Worm (Caenorhabditis elegans): ENCODE measurements around the gene F44E7.9.

F44E7.9 gene

DNA sequence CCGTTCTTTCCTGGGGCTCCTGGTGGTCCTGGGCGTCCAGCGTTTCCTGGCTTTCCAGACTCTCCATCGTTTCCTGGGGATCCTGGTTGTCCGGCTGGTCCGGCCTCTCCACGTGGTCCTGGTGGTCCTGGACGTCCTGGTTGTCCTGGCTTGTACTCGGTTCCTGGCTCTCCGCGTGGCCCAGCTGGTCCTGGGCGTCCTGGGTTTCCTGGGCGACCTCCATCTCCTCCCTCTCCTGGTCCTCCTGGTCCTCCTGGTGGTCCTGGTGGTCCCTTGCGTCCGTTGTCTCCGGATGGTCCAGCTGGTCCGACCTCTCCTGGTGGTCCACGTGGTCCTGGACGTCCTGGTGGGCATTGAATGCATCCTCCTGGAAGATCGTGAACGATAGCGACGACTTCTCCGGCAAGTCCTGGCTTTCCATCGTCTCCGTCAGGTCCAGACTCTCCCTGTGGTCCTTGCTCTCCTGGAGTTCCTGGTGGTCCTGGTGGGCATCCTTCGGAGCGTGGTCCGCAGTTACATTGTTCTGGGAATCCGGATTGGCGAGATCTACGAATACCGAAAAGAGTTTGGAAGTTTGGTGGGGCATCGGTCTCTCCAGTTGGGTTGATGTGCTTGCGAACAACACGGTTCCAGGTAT is 45.1 kb downstream of the F44E7.9 start:
- TF ChIP-seq nhr-76 (tag; optimal IDR thresholded peaks at IDR 0.05) (no peak), zag-1 (tag; optimal IDR thresholded peaks at IDR 0.05) (no peak), lin-14 (GFP tag; optimal IDR thresholded peaks at IDR 0.05) (no peak), ceh-82 (tag; optimal IDR thresholded peaks at IDR 0.05) (no peak), nhr-12 (tag; optimal IDR thresholded peaks at IDR 0.05) (no peak)

- peak; percentile 33 for TF ChIP-seq nhr-85 (tag)
- TF ChIP-seq ets-5 (GFP tag; IDR thresholded peaks at IDR 0.05) = no peak
- no peak for TF ChIP-seq mdl-1 (tag; optimal IDR thresholded peaks at IDR 0.05)
- no peak for TF ChIP-seq efl-1 (optimal IDR thresholded peaks at IDR 0.05)
- TF ChIP-seq efl-1 (GFP tag; optimal IDR thresholded peaks at IDR 0.05 in 1 of 2) = peak in 1 of 2 experiments; percentile 70
Measured at ce11 chrV:5836616-5836982, 45.6 kb downstream of the F44E7.9 start, which contains the start of gene col-140. Gene col-140 (minus strand): TSS chrV:5836834.

- TF ChIP-seq C04F5.9 (tag; optimal IDR thresholded peaks at IDR 0.05) = no peak
- TF ChIP-seq tbx-2 (tag; optimal IDR thresholded peaks at IDR 0.05) = no peak
- TF ChIP-seq aly-2 (tag; optimal IDR thresholded peaks at IDR 0.05) = peak; percentile 30
- TF ChIP-seq lir-3 (tag; optimal IDR thresholded peaks at IDR 0.05; ENCODE audit: poor library complexity) = peak; percentile 24
- TF ChIP-seq ceh-90 (tag; optimal IDR thresholded peaks at IDR 0.05) = no peak
- no peak for TF ChIP-seq ztf-11 (tag; optimal IDR thresholded peaks at IDR 0.05)
- TF ChIP-seq nhr-71 (tag; optimal IDR thresholded peaks at IDR 0.05) = peak; percentile 27
- peak in 1 of 2 experiments; percentile 2 for TF ChIP-seq efl-1 (optimal IDR thresholded peaks at IDR 0.05)
- peak in 1 of 2 experiments; percentile 90 for TF ChIP-seq efl-1 (GFP tag; optimal IDR thresholded peaks at IDR 0.05 in 1 of 2)
- peak; percentile 9 for TF ChIP-seq elt-2 (tag; optimal IDR thresholded peaks at IDR 0.05)
- peak; percentile 74 for TF ChIP-seq ama-1 (optimal IDR thresholded peaks at IDR 0.05)
- TF ChIP-seq dsc-1 (tag; optimal IDR thresholded peaks at IDR 0.05) = peak; percentile 3
- peak in 1 of 2 experiments; percentile 24 for TF ChIP-seq lin-35 (GFP tag; optimal IDR thresholded peaks at IDR 0.05)
- TF ChIP-seq nhr-85 (tag) = peak; percentile 32
- peak; percentile 82 for TF ChIP-seq ztf-4 (tag; optimal IDR thresholded peaks at IDR 0.05)
- no peak for TF ChIP-seq nhr-28 (tag; optimal IDR thresholded peaks at IDR 0.05)
- peak; percentile 1 for TF ChIP-seq sup-37 (GFP tag; optimal IDR thresholded peaks at IDR 0.05)
- no peak for TF ChIP-seq nhr-12 (tag; optimal IDR thresholded peaks at IDR 0.05)
- TF ChIP-seq ets-5 (GFP tag; IDR thresholded peaks at IDR 0.05) = no peak
- TF ChIP-seq snu-23 (GFP tag; optimal IDR thresholded peaks at IDR 0.05) = peak; percentile 17
- peak; percentile 9 for TF ChIP-seq nhr-90 (tag; optimal IDR thresholded peaks at IDR 0.05; ENCODE audit: poor library complexity)
- peak; percentile 36 for TF ChIP-seq nhr-47 (tag; optimal IDR thresholded peaks at IDR 0.05)
- TF ChIP-seq zip-4 (GFP tag; optimal IDR thresholded peaks at IDR 0.05) = no peak
- no peak for TF ChIP-seq mep-1 (tag; optimal IDR thresholded peaks at IDR 0.05)
Measured at ce11 chrV:5838576-5839366, 47.7 kb downstream of the F44E7.9 start, which contains the start of gene F26F12.2. Gene F26F12.2 (minus strand): TSS chrV:5838613.

- TF ChIP-seq sox-4 (tag; optimal IDR thresholded peaks at IDR 0.05) = no peak
- no peak for TF ChIP-seq fos-1 (tag; optimal IDR thresholded peaks at IDR 0.05)
- TF ChIP-seq ama-1 (optimal IDR thresholded peaks at IDR 0.05) = peak; percentile 80
Measured at ce11 chrV:5840939-5841338, 49.9 kb downstream of the F44E7.9 start.
